Fruit fly (Drosophila melanogaster) whole organism, embryonic: Measurements from ENCODE around the gene Sik2.

Experiments
- CG13624 ChIP-seq: fragments of 200-800 bp; sonication (Bioruptor generic); optimal IDR thresholded peaks from 2 replicates; lab custom pipeline; 2016; ENCODE audit warnings: missing biosample characterization, missing genetic modification characterization
- CG30431 ChIP-seq: fragments of 200-800 bp; sonication (Bioruptor generic); optimal IDR thresholded peaks from 2 replicates; lab custom pipeline; 2017; ENCODE audit warnings: missing biosample characterization, missing genetic modification characterization
- CrebB ChIP-seq: fragments of 200-800 bp; sonication (Bioruptor generic); optimal IDR thresholded peaks from 3 replicates; lab custom pipeline; 2018; ENCODE audit warnings: missing biosample characterization, mild to moderate bottlenecking, missing genetic modification characterization
- D19B ChIP-seq: fragments of 200-800 bp; sonication (Bioruptor generic); optimal IDR thresholded peaks from 2 replicates; lab custom pipeline; 2017; ENCODE audit warnings: missing biosample characterization, mild to moderate bottlenecking, missing genetic modification characterization
- Dll ChIP-seq: fragments of 200-800 bp; sonication (Bioruptor generic); IDR thresholded peaks from 4 replicates; pipeline ENCODE4 v1.3.6; 2022; ENCODE audit warnings: missing biosample characterization, missing genetic modification characterization; ENCODE audit not compliant: partially characterized antibody
- Doc2 ChIP-seq: fragments of 200-800 bp; sonication (Bioruptor generic); IDR thresholded peaks from 2 replicates; pipeline ENCODE4 v1.3.6; 2022; ENCODE audit warnings: missing biosample characterization, missing genetic modification characterization
- Hr39 ChIP-seq: fragments of >200 bp; optimal IDR thresholded peaks from 2 replicates; lab custom pipeline; 2017
- psq ChIP-seq: fragments of 200-800 bp; sonication (Bioruptor generic); optimal IDR thresholded peaks from 2 replicates; lab custom pipeline; 2017; ENCODE audit warnings: missing biosample characterization, missing genetic modification characterization

DNA sequence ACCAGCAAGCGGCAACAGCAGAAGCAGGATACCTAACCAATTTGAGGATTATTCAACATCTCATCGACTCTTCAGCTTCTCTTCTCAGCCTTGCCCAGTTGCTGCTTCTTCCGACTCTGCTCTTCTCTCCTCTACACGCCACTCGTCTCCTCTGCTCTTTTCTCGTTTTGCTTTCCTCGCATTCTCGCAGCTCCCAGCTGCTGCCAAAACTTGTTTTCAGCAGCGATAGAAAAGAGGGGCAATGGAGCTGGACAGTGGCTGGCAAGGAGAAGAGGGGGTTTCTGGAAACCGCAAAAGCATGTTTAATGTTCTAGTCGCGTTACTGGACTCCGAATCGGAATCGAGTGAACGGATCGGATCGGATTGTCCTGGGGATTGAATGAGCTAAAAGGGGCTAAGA, 48.4 kb downstream of the Sik2 start:
- TF ChIP-seq CrebB (tag; lab: Kevin White, UChicago) (no peak), CG13624 (GFP tag; lab: Kevin White, UChicago) (no peak), CG30431 (GFP tag; lab: Kevin White, UChicago) (no peak), Doc2 (no peak), Hr39 (no peak), psq (GFP tag; lab: Kevin White, UChicago) (no peak), Dll (GFP tag; lab: Robert Waterston, UW) (no peak), D19B (GFP tag; lab: Kevin White, UChicago) (no peak)
